Worm (Caenorhabditis elegans) whole organism, L4 larva: ENCODE measurements around the gene B0244.5.

ENCODE experiments used
- ama-1 ChIP-seq: fragments of 150-350 bp; optimal IDR thresholded peaks from 2 replicates; lab custom pipeline; 2014; ENCODE audit warnings: inconsistent platforms, mixed read lengths
- ceh-28 ChIP-seq: fragments of 150-350 bp; optimal IDR thresholded peaks from 2 replicates; lab custom pipeline; 2014; ENCODE audit warnings: missing biosample characterization, missing genetic modification reagents, missing genetic modification characterization
- ceh-32 ChIP-seq: sonication (generic microtip); optimal IDR thresholded peaks from 2 replicates; lab custom pipeline; 2016; ENCODE audit warnings: mild to moderate bottlenecking, missing genetic modification characterization, missing compliant biosample characterization; ENCODE audit not compliant: poor library complexity
- lin-39 ChIP-seq: fragments of 150-350 bp; optimal IDR thresholded peaks from 2 replicates; lab custom pipeline; 2014; ENCODE audit warnings: missing biosample characterization, missing genetic modification reagents, missing genetic modification characterization
- nhr-11 ChIP-seq: fragments of 150-350 bp; optimal IDR thresholded peaks from 2 replicates; lab custom pipeline; 2014; ENCODE audit warnings: missing biosample characterization, missing genetic modification characterization
- nhr-77 ChIP-seq: fragments of 150-350 bp; optimal IDR thresholded peaks from 2 replicates; lab custom pipeline; 2014; ENCODE audit warnings: missing biosample characterization, missing genetic modification characterization
- skn-1 ChIP-seq: fragments of 150-350 bp; optimal IDR thresholded peaks from 2 replicates; lab custom pipeline; 2014; ENCODE audit warnings: missing biosample characterization, missing genetic modification characterization
- unc-62 ChIP-seq, 3 experiments: fragments of 150-350 bp in 1 of 3; sonication (generic microtip); optimal IDR thresholded peaks in 2 of 3; peaks in 1 of 3; 1 replicate in 1 of 3; 2 replicates in 2 of 3; lab custom pipeline; 2014 to 2017; ENCODE audit warnings: missing biosample characterization in 3 of 3, missing genetic modification characterization in 3 of 3, missing genetic modification reagents in 3 of 3, missing genotype in 1 of 3
- zfp-3 ChIP-seq: fragments of 200-800 bp; sonication (Bioruptor generic); conservative IDR thresholded peaks from 2 replicates; pipeline ENCODE4 v1.3.6; 2022; ENCODE audit warnings: missing genetic modification reagents, missing genetic modification characterization, missing compliant biosample characterization
- ztf-7 ChIP-seq: fragments of 150-350 bp; optimal IDR thresholded peaks from 2 replicates; lab custom pipeline; 2014; ENCODE audit warnings: missing biosample characterization, missing genetic modification characterization

DNA sequence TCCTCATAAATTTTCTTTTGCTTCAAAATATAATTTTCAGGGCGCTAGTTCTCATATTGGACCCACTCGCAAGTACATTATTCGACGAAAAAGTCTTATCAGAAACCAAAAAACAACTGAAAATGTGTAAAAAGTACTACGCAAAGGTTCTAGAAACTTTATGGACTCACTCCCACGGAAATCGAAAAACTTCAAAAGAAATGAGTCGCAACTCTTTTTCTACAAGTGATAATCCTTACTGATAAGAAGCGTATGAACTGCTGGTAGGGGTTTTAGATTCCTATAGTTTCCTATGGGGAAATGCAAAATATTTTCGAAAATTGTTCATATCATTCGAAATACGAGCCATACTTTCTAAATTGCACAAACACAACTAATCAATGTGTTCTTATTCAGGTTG lies at the start of gene B0244.5:
- TF ChIP-seq unc-62 (GFP tag; optimal IDR thresholded peaks at IDR 0.05 in 1 of 2; lab: Kevin White, UChicago) (no peak), unc-62 (tag; optimal IDR thresholded peaks at IDR 0.05; lab: Kevin White, UChicago) (no peak), ceh-28 (tag; lab: Kevin White, UChicago) (no peak), lin-39 (tag; lab: Kevin White, UChicago) (no peak), zfp-3 (GFP tag; lab: Robert Waterston, UW) (no peak), ceh-32 (no peak), ztf-7 (tag; lab: Kevin White, UChicago) (no peak), skn-1 (no peak), ama-1 (lab: Kevin White, UChicago) (no peak), nhr-77 (tag; lab: Kevin White, UChicago) (no peak), nhr-11 (tag; lab: Kevin White, UChicago) (no peak)
